Worm (Caenorhabditis elegans) whole organism, L4 larva: ENCODE measurements around the gene acy-4.

Experiments
- daf-19 ChIP-seq: fragments of 200-800 bp; sonication (Bioruptor generic); conservative IDR thresholded peaks from 2 replicates; pipeline ENCODE4 v1.3.6; 2022; ENCODE audit warnings: missing genetic modification characterization, missing compliant biosample characterization
- fkh-10 ChIP-seq: fragments of 150-350 bp; optimal IDR thresholded peaks from 2 replicates; lab custom pipeline; 2014; ENCODE audit warnings: missing biosample characterization, missing genetic modification reagents, missing genetic modification characterization
- nhr-11 ChIP-seq: fragments of 150-350 bp; optimal IDR thresholded peaks from 2 replicates; lab custom pipeline; 2014; ENCODE audit warnings: missing biosample characterization, missing genetic modification characterization
- nhr-77 ChIP-seq: fragments of 150-350 bp; optimal IDR thresholded peaks from 2 replicates; lab custom pipeline; 2014; ENCODE audit warnings: missing biosample characterization, missing genetic modification characterization
- unc-130 ChIP-seq: sonication (generic microtip); optimal IDR thresholded peaks from 2 replicates; lab custom pipeline; 2016; ENCODE audit warnings: missing genetic modification reagents, missing genetic modification characterization, missing compliant biosample characterization
- zfp-3 ChIP-seq: fragments of 200-800 bp; sonication (Bioruptor generic); conservative IDR thresholded peaks from 2 replicates; pipeline ENCODE4 v1.3.6; 2022; ENCODE audit warnings: missing genetic modification reagents, missing genetic modification characterization, missing compliant biosample characterization
- ztf-11 ChIP-seq: fragments of 150-350 bp; optimal IDR thresholded peaks from 2 replicates; lab custom pipeline; 2014; ENCODE audit warnings: missing biosample characterization, missing genetic modification characterization

- no peak for TF ChIP-seq nhr-77 (tag; lab: Kevin White, UChicago)
- TF ChIP-seq ztf-11 (tag; lab: Kevin White, UChicago), result no peak
- TF ChIP-seq fkh-10 (GFP tag; lab: Kevin White, UChicago), result no peak
- no peak for TF ChIP-seq daf-19
- TF ChIP-seq nhr-11, result no peak
- TF ChIP-seq unc-130 (GFP tag; lab: Kevin White, UChicago), result no peak
- no peak for TF ChIP-seq zfp-3
Measured at ce11 chrV:5620040-5620439, 10.7 kb downstream of the acy-4 start, which contains the start of gene memb-2.
